Worm (Caenorhabditis elegans): ENCODE measurements around the gene ZK666.4.

- TF ChIP-seq elt-2 (tag; optimal IDR thresholded peaks at IDR 0.05) (no peak), nfya-1 (tag; optimal IDR thresholded peaks at IDR 0.05) (no peak), hlh-8 (tag; optimal IDR thresholded peaks at IDR 0.05) (no peak), K02D7.2 (tag; optimal IDR thresholded peaks at IDR 0.05) (no peak)
Observed at ce11 chrII:10505949-10506348, 28.9 kb downstream of the ZK666.4 start.
